Worm (Caenorhabditis elegans): ENCODE measurements around the gene srx-62.

- TF ChIP-seq snpc-1.2 (GFP tag; IDR thresholded peaks at IDR 0.05) (no peak), ctbp-1 (GFP tag; IDR thresholded peaks at IDR 0.05) (no peak), nhr-11 (tag; optimal IDR thresholded peaks at IDR 0.05) (no peak), mdl-1 (tag; optimal IDR thresholded peaks at IDR 0.05) (no peak), lsy-2 (tag; optimal IDR thresholded peaks at IDR 0.05) (no peak), Y105C5A.15 (GFP tag; IDR thresholded peaks at IDR 0.05) (no peak), hlh-11 (tag; optimal IDR thresholded peaks at IDR 0.05) (no peak), fkh-10 (GFP tag; optimal IDR thresholded peaks at IDR 0.05) (no peak), nhr-28 (tag; optimal IDR thresholded peaks at IDR 0.05) (no peak)
These were observed 1.7 kb downstream of the srx-62 start, which contains the start of gene K09D9.9 for ce11 chrV:3994048-3994447.
